Fruit fly (Drosophila melanogaster) whole organism, prepupa: ENCODE results near the gene CG3032.

ENCODE experiments used
- Blimp-1 ChIP-seq: fragments of 200-800 bp; sonication (Bioruptor generic); optimal IDR thresholded peaks from 3 replicates; lab custom pipeline; 2017; ENCODE audit warnings: missing biosample characterization, missing genetic modification characterization, mild to moderate bottlenecking, moderate library complexity, missing genetic modification reagents
- CG10631 ChIP-seq: fragments of 200-800 bp; sonication (Bioruptor generic); optimal IDR thresholded peaks from 2 replicates; lab custom pipeline; 2016; ENCODE audit warnings: missing biosample characterization, missing genetic modification characterization
- CG11294 ChIP-seq: fragments of 200-800 bp; sonication (Bioruptor generic); IDR thresholded peaks from 2 replicates; pipeline ENCODE4 v1.3.6; 2022; ENCODE audit warnings: missing biosample characterization, missing genetic modification characterization
- CG11902 ChIP-seq: fragments of 200-800 bp; sonication (Bioruptor generic); optimal IDR thresholded peaks from 3 replicates; lab custom pipeline; 2016; ENCODE audit warnings: missing biosample characterization, missing genetic modification characterization
- CG1621 ChIP-seq: fragments of 200-800 bp; sonication (Bioruptor generic); optimal IDR thresholded peaks from 3 replicates; lab custom pipeline; 2018; ENCODE audit warnings: missing biosample characterization, mild to moderate bottlenecking, missing genetic modification characterization
- CG16779 ChIP-seq: fragments of 200-800 bp; sonication (Bioruptor generic); optimal IDR thresholded peaks from 3 replicates; lab custom pipeline; 2017; ENCODE audit warnings: missing biosample characterization, mild to moderate bottlenecking, missing genetic modification characterization
- CG3032 ChIP-seq: fragments of 200-800 bp; optimal IDR thresholded peaks from 2 replicates; lab custom pipeline; 2019; ENCODE audit warnings: missing biosample characterization, mild to moderate bottlenecking, missing genetic modification characterization, moderate library complexity
- CG31627 ChIP-seq: fragments of 200-800 bp; sonication (Bioruptor generic); optimal IDR thresholded peaks from 3 replicates; lab custom pipeline; 2016; ENCODE audit warnings: missing biosample characterization, missing genetic modification characterization
- CG32006 ChIP-seq: fragments of 200-800 bp; sonication (Bioruptor generic); optimal IDR thresholded peaks from 3 replicates; lab custom pipeline; 2017; ENCODE audit warnings: missing biosample characterization, mild to moderate bottlenecking, missing genetic modification characterization
- CG3919 ChIP-seq: fragments of 200-800 bp; sonication (Bioruptor generic); optimal IDR thresholded peaks from 3 replicates; lab custom pipeline; 2016; ENCODE audit warnings: missing biosample characterization, missing genetic modification characterization
- CG4318 ChIP-seq: fragments of 200-800 bp; sonication (Bioruptor generic); optimal IDR thresholded peaks from 3 replicates; lab custom pipeline; 2017; ENCODE audit warnings: missing biosample characterization, mild to moderate bottlenecking, missing genetic modification characterization
- CG6163 ChIP-seq: fragments of 200-800 bp; sonication (Bioruptor generic); IDR thresholded peaks from 3 replicates; pipeline ENCODE4 v1.3.6; 2022; ENCODE audit warnings: missing biosample characterization, missing genetic modification characterization
- CG6792 ChIP-seq: fragments of 200-800 bp; sonication (Bioruptor generic); optimal IDR thresholded peaks from 3 replicates; lab custom pipeline; 2016; ENCODE audit warnings: missing biosample characterization, missing genetic modification characterization
- CG6808 ChIP-seq: fragments of 200-800 bp; sonication (Bioruptor generic); optimal IDR thresholded peaks from 3 replicates; lab custom pipeline; 2017; ENCODE audit warnings: missing biosample characterization, missing genetic modification characterization, mild to moderate bottlenecking, moderate library complexity, missing genetic modification reagents
- CG7368 ChIP-seq: fragments of 200-800 bp; sonication (Bioruptor generic); optimal IDR thresholded peaks from 3 replicates; lab custom pipeline; 2016; ENCODE audit warnings: missing biosample characterization, missing genetic modification characterization
- CG8632 ChIP-seq: fragments of 200-800 bp; sonication (Bioruptor generic); optimal IDR thresholded peaks from 3 replicates; lab custom pipeline; 2016; ENCODE audit warnings: missing biosample characterization, missing genetic modification characterization
- CG9139 ChIP-seq: fragments of 200-800 bp; sonication (Bioruptor generic); optimal IDR thresholded peaks from 3 replicates; lab custom pipeline; 2017; ENCODE audit warnings: missing biosample characterization, mild to moderate bottlenecking, missing genetic modification characterization
- Ets21C ChIP-seq: fragments of 200-800 bp; sonication (Bioruptor generic); optimal IDR thresholded peaks from 3 replicates; lab custom pipeline; 2016; ENCODE audit warnings: missing biosample characterization, missing genetic modification characterization
- Ets96B ChIP-seq: fragments of 200-800 bp; optimal IDR thresholded peaks from 2 replicates; lab custom pipeline; 2019; ENCODE audit warnings: missing biosample characterization, mild to moderate bottlenecking, missing genetic modification characterization, moderate library complexity
- Hr38 ChIP-seq: sonication (Bioruptor generic); optimal IDR thresholded peaks from 2 replicates; lab custom pipeline; 2016; ENCODE audit warnings: missing biosample characterization, missing genetic modification characterization
- Hr4 ChIP-seq: fragments of 200-800 bp; sonication (Bioruptor generic); optimal IDR thresholded peaks from 3 replicates; lab custom pipeline; 2016; ENCODE audit warnings: missing biosample characterization, missing genetic modification characterization
- Lpt ChIP-seq: fragments of 200-800 bp; sonication (Bioruptor generic); optimal IDR thresholded peaks from 3 replicates; lab custom pipeline; 2016; ENCODE audit warnings: missing biosample characterization, missing genetic modification characterization
- Sox102F ChIP-seq: fragments of 200-800 bp; sonication (Bioruptor generic); optimal IDR thresholded peaks from 2 replicates; lab custom pipeline; 2016; ENCODE audit warnings: missing biosample characterization, mild to moderate bottlenecking, missing genetic modification characterization
- Sox15 ChIP-seq: fragments of 200-800 bp; sonication (Bioruptor generic); optimal IDR thresholded peaks from 3 replicates; lab custom pipeline; 2016; ENCODE audit warnings: missing biosample characterization, missing genetic modification characterization
- achi ChIP-seq: fragments of 200-800 bp; sonication (Bioruptor generic); optimal IDR thresholded peaks from 3 replicates; lab custom pipeline; 2016; ENCODE audit warnings: missing biosample characterization, missing genetic modification characterization
- acj6 ChIP-seq: fragments of 200-800 bp; sonication (Bioruptor generic); optimal IDR thresholded peaks from 3 replicates; lab custom pipeline; 2016; ENCODE audit warnings: missing biosample characterization, missing genetic modification characterization
- dac ChIP-seq: fragments of 200-800 bp; sonication (Bioruptor generic); optimal IDR thresholded peaks from 2 replicates; lab custom pipeline; 2017; ENCODE audit warnings: missing biosample characterization, mild to moderate bottlenecking, missing genetic modification characterization
- dsx ChIP-seq: fragments of 200-800 bp; optimal IDR thresholded peaks from 3 replicates; lab custom pipeline; 2019; ENCODE audit warnings: missing biosample characterization, mild to moderate bottlenecking, missing genetic modification characterization, moderate library complexity; ENCODE audit not compliant: poor library complexity, severe bottlenecking
- esn ChIP-seq: fragments of 200-800 bp; sonication (Bioruptor generic); optimal IDR thresholded peaks from 2 replicates; lab custom pipeline; 2016; ENCODE audit warnings: missing biosample characterization, mild to moderate bottlenecking, missing genetic modification characterization, moderate library complexity
- fd59A ChIP-seq: fragments of 200-800 bp; sonication (Bioruptor generic); optimal IDR thresholded peaks from 2 replicates; lab custom pipeline; 2017; ENCODE audit warnings: missing biosample characterization, mild to moderate bottlenecking, missing genetic modification characterization, missing genetic modification reagents
- lz ChIP-seq: fragments of 200-800 bp; sonication (Bioruptor generic); optimal IDR thresholded peaks from 3 replicates; lab custom pipeline; 2016; ENCODE audit warnings: missing biosample characterization, missing genetic modification characterization
- net ChIP-seq: fragments of 200-800 bp; sonication (Bioruptor generic); optimal IDR thresholded peaks from 3 replicates; lab custom pipeline; 2016; ENCODE audit warnings: missing biosample characterization, missing genetic modification characterization
- pdm3 ChIP-seq: fragments of 200-800 bp; sonication (Bioruptor generic); optimal IDR thresholded peaks from 3 replicates; lab custom pipeline; 2016; ENCODE audit warnings: missing biosample characterization, missing genetic modification characterization
- salr ChIP-seq, 2 experiments: fragments of 200-800 bp; sonication (Bioruptor generic); optimal IDR thresholded peaks; 3 replicates each; lab custom pipeline; 2016 to 2018; ENCODE audit warnings: missing biosample characterization in 2 of 2, missing genetic modification characterization in 2 of 2, mild to moderate bottlenecking in 1 of 2
- spab ChIP-seq: fragments of 200-800 bp; sonication (Bioruptor generic); optimal IDR thresholded peaks from 2 replicates; lab custom pipeline; 2017; ENCODE audit warnings: missing biosample characterization, mild to moderate bottlenecking, missing genetic modification characterization, missing genetic modification reagents
- ss ChIP-seq, 2 experiments: fragments of 200-800 bp; sonication (Bioruptor generic); optimal IDR thresholded peaks; 2 replicates in 1 of 2; 3 replicates in 1 of 2; lab custom pipeline; 2017 to 2018; ENCODE audit warnings: mild to moderate bottlenecking in 2 of 2, missing biosample characterization in 2 of 2, missing genetic modification characterization in 2 of 2, moderate library complexity in 1 of 2
- topi ChIP-seq: fragments of 200-800 bp; sonication (Bioruptor generic); optimal IDR thresholded peaks from 3 replicates; lab custom pipeline; 2016; ENCODE audit warnings: missing biosample characterization, missing genetic modification characterization
- vri ChIP-seq: fragments of 200-800 bp; sonication (Bioruptor generic); optimal IDR thresholded peaks from 3 replicates; lab custom pipeline; 2016; ENCODE audit warnings: missing biosample characterization, mild to moderate bottlenecking, missing genetic modification characterization

CG3032 gene

DNA sequence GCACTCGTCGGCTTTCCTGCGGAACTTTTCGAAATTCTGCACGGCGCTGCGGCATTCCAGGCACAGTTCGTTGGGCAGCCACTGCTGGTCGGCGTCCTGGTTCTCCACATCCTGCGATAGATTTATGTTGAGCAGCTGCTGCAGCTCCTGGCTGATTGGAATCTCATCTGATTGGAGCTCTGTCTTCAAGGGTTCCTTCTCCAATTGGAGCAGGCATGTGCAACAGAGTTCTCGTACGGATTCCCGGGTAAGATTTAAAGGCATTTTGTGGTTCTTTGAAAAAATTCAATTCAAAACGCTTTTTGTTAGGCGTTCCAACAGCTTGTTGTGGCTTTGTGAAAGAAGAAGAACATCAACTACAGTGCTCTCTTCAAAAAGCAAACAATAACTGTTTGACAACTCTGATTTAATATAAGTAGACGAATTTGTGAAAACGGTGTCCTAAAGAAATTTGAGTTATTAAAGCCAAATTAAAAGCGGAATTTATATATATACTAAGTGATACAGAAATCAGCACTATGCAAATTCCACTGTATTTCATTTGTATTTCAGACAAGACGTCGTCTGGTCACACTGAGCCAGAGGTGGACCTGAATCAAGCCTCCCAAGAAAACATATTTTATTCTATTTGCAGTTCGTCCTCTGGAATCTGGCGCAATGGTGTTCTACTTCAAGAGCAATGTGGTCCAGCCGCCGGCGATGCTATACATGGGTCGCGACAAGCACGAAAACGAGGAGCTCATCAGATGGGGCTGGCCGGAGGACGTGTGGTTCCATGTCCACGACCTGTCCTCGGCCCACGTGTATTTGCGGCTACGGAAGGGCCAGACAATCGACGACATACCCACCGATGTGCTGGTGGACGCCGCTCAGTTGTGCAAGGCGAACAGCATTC is at the start of gene CG3032, which contains the start of gene CG4593 (continued):
- TF ChIP-seq Hr38 (GFP tag; lab: Kevin White, UChicago) (peak; percentile 73), Sox15 (GFP tag; lab: Kevin White, UChicago) (peak; percentile 89), CG6163 (GFP tag; lab: Robert Waterston, UW) (peak; percentile 96), dac (GFP tag; lab: Kevin White, UChicago) (peak; percentile 84), Lpt (GFP tag; lab: Kevin White, UChicago) (peak; percentile 88), CG32006 (peak; percentile 94), ss (GFP tag; optimal IDR thresholded peaks at IDR 0.05; lab: Kevin White, UChicago) (peak; percentile 52 to 64), pdm3 (GFP tag; lab: Kevin White, UChicago) (peak; percentile 95), CG3919 (GFP tag; lab: Kevin White, UChicago) (peak; percentile 92), spab (GFP tag; lab: Kevin White, UChicago) (peak; percentile 64)

- TF ChIP-seq CG7368 (GFP tag; lab: Kevin White, UChicago): no peak
- no peak for TF ChIP-seq CG6163 (GFP tag; lab: Robert Waterston, UW)
- no peak for TF ChIP-seq pdm3 (GFP tag; lab: Kevin White, UChicago)
- no peak for TF ChIP-seq CG3919 (GFP tag; lab: Kevin White, UChicago)
- TF ChIP-seq CG4318: no peak
- TF ChIP-seq Blimp-1 (GFP tag; lab: Kevin White, UChicago): no peak
Measured at dm6 chrX:7058973-7059372, 45.3 kb upstream of the CG3032 start.

dm6 chrX:7049087-7049486 is 35.4 kb upstream of the CG3032 start, which contains the start of gene nullo:
Gene nullo (plus strand): TSS chrX:7049476.
- TF ChIP-seq salr (GFP tag; optimal IDR thresholded peaks at IDR 0.05; lab: Kevin White, UChicago) (no peak), CG32006 (no peak), CG11294 (no peak), topi (no peak)
- TF ChIP-seq, all 60 proteins: peak for 0

DNA sequence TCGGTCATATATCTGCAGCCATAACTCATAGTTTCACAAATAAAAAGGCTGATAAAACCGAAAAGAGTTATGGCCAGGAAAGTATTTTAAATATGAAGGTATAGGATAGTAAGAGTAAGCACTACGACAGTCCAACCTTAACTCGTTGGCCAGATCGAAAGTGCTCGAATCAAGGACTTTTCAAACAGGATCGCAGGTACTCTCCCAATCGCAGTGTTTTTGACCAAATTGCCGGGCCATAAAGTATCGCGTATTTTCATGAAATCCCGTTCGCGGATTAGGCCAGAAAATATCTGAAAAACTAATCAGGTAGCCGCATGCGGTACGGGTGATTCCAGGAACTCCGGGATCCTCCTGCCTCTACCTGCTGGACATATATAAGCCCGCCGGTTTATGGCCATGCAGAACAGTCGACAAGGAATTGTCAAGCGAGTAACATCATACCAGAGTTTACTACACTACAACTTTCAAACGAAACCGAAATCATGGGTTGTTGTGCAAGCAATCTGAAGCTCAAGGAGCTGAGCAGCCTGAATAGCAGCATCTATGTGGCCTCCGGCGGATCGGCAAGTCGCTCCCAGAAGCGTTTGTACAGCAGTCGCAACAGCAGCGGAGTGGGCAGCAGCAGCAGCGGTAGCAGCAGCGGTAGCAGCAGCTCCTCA is 26.7 kb upstream of the CG3032 start, which contains the start of gene CG14427:
CG14427 (plus strand) TSS at position 399 of the 662 bp plus-strand sequence.
- no peak for TF ChIP-seq CG8632 (GFP tag; lab: Kevin White, UChicago)
- no peak for TF ChIP-seq CG1621 (tag; lab: Kevin White, UChicago)
- no peak for TF ChIP-seq net (GFP tag; lab: Kevin White, UChicago)
- no peak for TF ChIP-seq topi
- TF ChIP-seq CG10631 (GFP tag; lab: Kevin White, UChicago): no peak
- TF ChIP-seq Ets96B (tag; lab: Kevin White, UChicago): no peak
- TF ChIP-seq Ets21C (GFP tag; lab: Kevin White, UChicago): no peak
- no peak for TF ChIP-seq Sox15 (GFP tag; lab: Kevin White, UChicago)
- no peak for TF ChIP-seq CG4318
- no peak for TF ChIP-seq CG16779 (tag; lab: Kevin White, UChicago)
- no peak for TF ChIP-seq achi (GFP tag; lab: Kevin White, UChicago)
- TF ChIP-seq lz (GFP tag; lab: Kevin White, UChicago): no peak
- no peak for TF ChIP-seq CG9139 (GFP tag; lab: Kevin White, UChicago)
- TF ChIP-seq fd59A: no peak
- no peak for TF ChIP-seq CG6792 (GFP tag; lab: Kevin White, UChicago)

DNA sequence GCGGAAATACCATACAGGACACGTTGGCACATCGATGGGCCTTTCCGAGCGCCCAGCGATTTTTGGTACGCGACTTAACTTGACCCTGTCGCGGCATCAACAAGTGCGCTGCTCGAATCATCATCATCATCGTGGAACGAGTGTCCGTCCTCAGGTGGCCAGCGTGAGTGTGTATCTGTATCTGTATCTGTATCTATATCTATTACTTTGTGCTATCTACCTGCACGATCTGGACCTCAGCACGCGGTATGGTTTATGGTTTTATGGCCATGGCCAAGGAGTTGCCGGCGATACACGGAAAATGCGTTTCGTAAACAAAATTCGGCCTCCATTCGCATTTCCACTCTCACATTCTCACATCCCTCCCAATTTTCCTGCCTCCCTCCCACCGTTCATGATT is 23.4 kb upstream of the CG3032 start:
- TF ChIP-seq Sox102F (GFP tag; lab: Kevin White, UChicago): no peak
- no peak for TF ChIP-seq vri (GFP tag; lab: Kevin White, UChicago)
- no peak for TF ChIP-seq CG8632 (GFP tag; lab: Kevin White, UChicago)
- TF ChIP-seq Hr4 (GFP tag; lab: Kevin White, UChicago): no peak
- TF ChIP-seq esn: no peak
- no peak for TF ChIP-seq ss (GFP tag; optimal IDR thresholded peaks at IDR 0.05; lab: Kevin White, UChicago)
- TF ChIP-seq acj6 (GFP tag; lab: Kevin White, UChicago): no peak
- TF ChIP-seq dsx (GFP tag; lab: Kevin White, UChicago): no peak
- no peak for TF ChIP-seq CG6808
- no peak for TF ChIP-seq CG3032
- no peak for TF ChIP-seq CG11902
- TF ChIP-seq CG7368 (GFP tag; lab: Kevin White, UChicago): no peak
- no peak for TF ChIP-seq CG31627
- no peak for TF ChIP-seq topi
- TF ChIP-seq CG16779 (tag; lab: Kevin White, UChicago): no peak
- TF ChIP-seq CG11294: no peak
